Fruit fly (Drosophila melanogaster) whole organism, embryonic: ENCODE results near the gene Cdc7.

Experiments
- CG10209 ChIP-seq: fragments of 200-800 bp; sonication (Bioruptor generic); optimal IDR thresholded peaks from 3 replicates; lab custom pipeline; 2017; ENCODE audit warnings: missing biosample characterization, mild to moderate bottlenecking, missing genetic modification characterization, missing genetic modification reagents
- CG10267 ChIP-seq: fragments of 200-800 bp; sonication (Bioruptor generic); optimal IDR thresholded peaks from 2 replicates; lab custom pipeline; 2018; ENCODE audit warnings: missing biosample characterization, mild to moderate bottlenecking, missing genetic modification characterization, moderate library complexity
- CG1603 ChIP-seq: fragments of 200-800 bp; sonication (Bioruptor generic); optimal IDR thresholded peaks from 2 replicates; lab custom pipeline; 2019; ENCODE audit warnings: missing biosample characterization, mild to moderate bottlenecking, missing genetic modification characterization, moderate library complexity
- CG17385 ChIP-seq: fragments of 200-800 bp; sonication (Bioruptor generic); optimal IDR thresholded peaks from 3 replicates; lab custom pipeline; 2018; ENCODE audit warnings: missing biosample characterization, mild to moderate bottlenecking, missing genetic modification characterization
- CG18011 ChIP-seq: fragments of 200-800 bp; sonication (Bioruptor generic); optimal IDR thresholded peaks from 2 replicates; lab custom pipeline; 2017; ENCODE audit warnings: missing biosample characterization, missing genetic modification characterization, mild to moderate bottlenecking, moderate library complexity, missing genotype
- CG2199 ChIP-seq: fragments of 200-800 bp; sonication (Bioruptor generic); IDR thresholded peaks from 3 replicates; pipeline ENCODE4 v1.3.6; 2022; ENCODE audit warnings: missing biosample characterization, missing genetic modification characterization
- CG2678 ChIP-seq: fragments of 200-800 bp; sonication (Bioruptor generic); optimal IDR thresholded peaks from 3 replicates; lab custom pipeline; 2019; ENCODE audit warnings: missing biosample characterization, mild to moderate bottlenecking, missing genetic modification characterization, moderate library complexity
- CG2712 ChIP-seq: fragments of 200-800 bp; optimal IDR thresholded peaks from 3 replicates; lab custom pipeline; 2019; ENCODE audit warnings: missing biosample characterization, mild to moderate bottlenecking, missing genetic modification characterization, moderate library complexity
- CG30403 ChIP-seq: fragments of 200-800 bp; sonication (Bioruptor generic); optimal IDR thresholded peaks from 3 replicates; lab custom pipeline; 2016; ENCODE audit warnings: missing biosample characterization, missing genetic modification characterization
- CG33213 ChIP-seq: fragments of 200-800 bp; sonication (Bioruptor generic); optimal IDR thresholded peaks from 3 replicates; lab custom pipeline; 2016; ENCODE audit warnings: missing biosample characterization, missing genetic modification characterization
- CG4424 ChIP-seq: fragments of 200-800 bp; sonication (Bioruptor generic); optimal IDR thresholded peaks from 3 replicates; lab custom pipeline; 2016; ENCODE audit warnings: missing biosample characterization, missing genetic modification characterization
- CG6689 ChIP-seq: fragments of 200-800 bp; sonication (Bioruptor generic); IDR thresholded peaks from 2 replicates; pipeline ENCODE4 v1.3.6; 2022; ENCODE audit warnings: missing biosample characterization, missing genetic modification characterization
- CG7839 ChIP-seq: fragments of 200-800 bp; sonication (Bioruptor generic); optimal IDR thresholded peaks from 3 replicates; lab custom pipeline; 2018; ENCODE audit warnings: missing biosample characterization, mild to moderate bottlenecking, missing genetic modification characterization, moderate library complexity
- CG9797 ChIP-seq: fragments of 200-800 bp; sonication (Bioruptor generic); optimal IDR thresholded peaks from 3 replicates; lab custom pipeline; 2018; ENCODE audit warnings: missing biosample characterization, mild to moderate bottlenecking, missing genetic modification characterization
- Dref ChIP-seq: fragments of 200-800 bp; sonication (Bioruptor generic); IDR thresholded peaks from 2 replicates; pipeline ENCODE4 v1.3.6; 2022; ENCODE audit warnings: missing biosample characterization, missing genetic modification characterization
- Drgx ChIP-seq: fragments of 200-800 bp; sonication (Bioruptor generic); IDR thresholded peaks from 2 replicates; pipeline ENCODE4 v1.3.6; 2022; ENCODE audit warnings: missing biosample characterization, missing genetic modification characterization
- E2f2 ChIP-seq: fragments of 200-800 bp; sonication (Bioruptor generic); IDR thresholded peaks from 2 replicates; pipeline ENCODE4 v1.3.6; 2022; ENCODE audit warnings: missing biosample characterization, missing genetic modification characterization
- Kr ChIP-seq: fragments of 200-800 bp; sonication (Bioruptor generic); optimal IDR thresholded peaks from 2 replicates; lab custom pipeline; 2017; ENCODE audit warnings: missing biosample characterization, mild to moderate bottlenecking, missing genetic modification characterization
- MESR4 ChIP-seq: fragments of 200-800 bp; sonication (Bioruptor generic); optimal IDR thresholded peaks from 2 replicates; lab custom pipeline; 2018; ENCODE audit warnings: missing biosample characterization, mild to moderate bottlenecking, missing genetic modification characterization, moderate library complexity
- Med ChIP-seq: fragments of 200-800 bp; sonication (Bioruptor generic); peaks from one replicate; lab custom pipeline; 2016; ENCODE audit warnings: missing biosample characterization, missing genetic modification characterization, mild to moderate bottlenecking, inconsistent platforms, moderate library complexity
- Six4 ChIP-seq: fragments of 200-800 bp; sonication (Bioruptor generic); optimal IDR thresholded peaks from 2 replicates; lab custom pipeline; 2016; ENCODE audit warnings: missing biosample characterization, missing genetic modification characterization
- Sox100B ChIP-seq: fragments of 200-800 bp; sonication (Bioruptor generic); optimal IDR thresholded peaks from 3 replicates; lab custom pipeline; 2018; ENCODE audit warnings: missing biosample characterization, mild to moderate bottlenecking, missing genetic modification characterization
- Spps ChIP-seq: fragments of 200-800 bp; sonication (Bioruptor generic); optimal IDR thresholded peaks from 2 replicates; lab custom pipeline; 2018; ENCODE audit warnings: missing biosample characterization, mild to moderate bottlenecking, missing genetic modification characterization
- Xbp1 ChIP-seq: fragments of 200-800 bp; sonication (Bioruptor generic); optimal IDR thresholded peaks from 3 replicates; lab custom pipeline; 2016; ENCODE audit warnings: missing biosample characterization, mild to moderate bottlenecking, missing genetic modification characterization
- YL-1 ChIP-seq: fragments of 200-800 bp; sonication (Bioruptor generic); optimal IDR thresholded peaks from 3 replicates; lab custom pipeline; 2017; ENCODE audit warnings: missing biosample characterization, mild to moderate bottlenecking, missing genetic modification characterization
- bcd ChIP-seq: fragments of 200-800 bp; sonication (Bioruptor generic); optimal IDR thresholded peaks from 2 replicates; lab custom pipeline; 2017; ENCODE audit warnings: missing biosample characterization, mild to moderate bottlenecking, missing genetic modification characterization
- crp ChIP-seq, 2 experiments: fragments of 200-800 bp; sonication (Bioruptor generic); optimal IDR thresholded peaks; 2 replicates in 1 of 2; 3 replicates in 1 of 2; lab custom pipeline; 2017; ENCODE audit warnings: missing biosample characterization in 2 of 2, missing genetic modification characterization in 2 of 2, mild to moderate bottlenecking in 1 of 2, moderate library complexity in 1 of 2
- ewg ChIP-seq: fragments of 200-800 bp; sonication (Bioruptor generic); optimal IDR thresholded peaks from 3 replicates; lab custom pipeline; 2017; ENCODE audit warnings: mild to moderate bottlenecking, missing biosample characterization, missing genetic modification reagents, missing genetic modification characterization
- exex ChIP-seq: fragments of 200-800 bp; sonication (Bioruptor generic); optimal IDR thresholded peaks from 4 replicates; lab custom pipeline; 2018; ENCODE audit warnings: missing biosample characterization, mild to moderate bottlenecking, missing genetic modification characterization, moderate library complexity
- gce ChIP-seq: fragments of 200-800 bp; sonication (Bioruptor generic); IDR thresholded peaks from 3 replicates; pipeline ENCODE4 v1.3.6; 2022; ENCODE audit warnings: missing biosample characterization, missing genetic modification characterization
- hbn ChIP-seq: fragments of 200-800 bp; sonication (Bioruptor generic); IDR thresholded peaks from 2 replicates; pipeline ENCODE4 v1.3.6; 2022; ENCODE audit warnings: missing biosample characterization, missing genetic modification characterization; ENCODE audit not compliant: partially characterized antibody
- ind ChIP-seq: fragments of 200-800 bp; sonication (Bioruptor generic); optimal IDR thresholded peaks from 3 replicates; lab custom pipeline; 2016; ENCODE audit warnings: missing biosample characterization, missing genetic modification characterization
- inv ChIP-seq: fragments of 200-800 bp; sonication (Bioruptor generic); IDR thresholded peaks from 2 replicates; pipeline ENCODE4 v1.3.6; 2022; ENCODE audit warnings: missing biosample characterization, missing genetic modification characterization; ENCODE audit not compliant: partially characterized antibody
- knrl ChIP-seq: fragments of 200-800 bp; sonication (Bioruptor generic); IDR thresholded peaks from 3 replicates; pipeline ENCODE4 v1.3.6; 2022; ENCODE audit warnings: missing biosample characterization, missing genetic modification characterization; ENCODE audit not compliant: partially characterized antibody
- onecut ChIP-seq: fragments of 200-800 bp; sonication (Bioruptor generic); IDR thresholded peaks from 2 replicates; pipeline ENCODE4 v1.3.6; 2022; ENCODE audit warnings: missing biosample characterization, missing genetic modification characterization
- org-1 ChIP-seq: fragments of 200-800 bp; sonication (Bioruptor generic); optimal IDR thresholded peaks from 2 replicates; lab custom pipeline; 2017; ENCODE audit warnings: missing biosample characterization, missing genetic modification characterization
- pho ChIP-seq: fragments of 200-800 bp; sonication (Bioruptor generic); optimal IDR thresholded peaks from 2 replicates; lab custom pipeline; 2016; ENCODE audit warnings: missing biosample characterization, missing genetic modification characterization
- pita ChIP-seq: fragments of 200-800 bp; sonication (Bioruptor generic); optimal IDR thresholded peaks from 2 replicates; lab custom pipeline; 2017; ENCODE audit warnings: missing biosample characterization, mild to moderate bottlenecking, missing genetic modification characterization
- sc ChIP-seq, 3 experiments: fragments of >200 bp in 2 of 3; fragments of 200-800 bp in 1 of 3; sonication (Bioruptor generic) in 1 of 3; optimal IDR thresholded peaks; 2 replicates in 2 of 3; 3 replicates in 1 of 3; lab custom pipeline; 2017; ENCODE audit warnings: mild to moderate bottlenecking in 1 of 3, missing biosample characterization in 1 of 3, missing genetic modification characterization in 1 of 3, missing genetic modification reagents in 1 of 3
- sd ChIP-seq: fragments of 200-800 bp; sonication (Bioruptor generic); optimal IDR thresholded peaks from 3 replicates; lab custom pipeline; 2018; ENCODE audit warnings: missing biosample characterization, mild to moderate bottlenecking, missing genetic modification characterization, moderate library complexity
- sens ChIP-seq: fragments of 200-800 bp; sonication (Bioruptor generic); peaks from one replicate; lab custom pipeline; 2016; ENCODE audit warnings: missing biosample characterization, missing genetic modification characterization
- sna ChIP-seq: fragments of 200-800 bp; sonication (Bioruptor generic); IDR thresholded peaks from 2 replicates; pipeline ENCODE4 v1.3.6; 2022; ENCODE audit warnings: missing biosample characterization, missing genetic modification characterization; ENCODE audit not compliant: partially characterized antibody
- sr ChIP-seq: fragments of 200-800 bp; sonication (Bioruptor generic); IDR thresholded peaks from 3 replicates; pipeline ENCODE4 v1.3.6; 2022; ENCODE audit warnings: missing biosample characterization, missing genetic modification characterization
- wdn ChIP-seq: fragments of 200-800 bp; sonication (Bioruptor generic); IDR thresholded peaks from 2 replicates; pipeline ENCODE4 v1.3.6; 2022; ENCODE audit warnings: missing biosample characterization, missing genetic modification characterization
- zf30C ChIP-seq: fragments of 200-800 bp; sonication (Bioruptor generic); optimal IDR thresholded peaks from 3 replicates; lab custom pipeline; 2018; ENCODE audit warnings: missing biosample characterization, mild to moderate bottlenecking, missing genetic modification characterization

The Cdc7 gene

DNA sequence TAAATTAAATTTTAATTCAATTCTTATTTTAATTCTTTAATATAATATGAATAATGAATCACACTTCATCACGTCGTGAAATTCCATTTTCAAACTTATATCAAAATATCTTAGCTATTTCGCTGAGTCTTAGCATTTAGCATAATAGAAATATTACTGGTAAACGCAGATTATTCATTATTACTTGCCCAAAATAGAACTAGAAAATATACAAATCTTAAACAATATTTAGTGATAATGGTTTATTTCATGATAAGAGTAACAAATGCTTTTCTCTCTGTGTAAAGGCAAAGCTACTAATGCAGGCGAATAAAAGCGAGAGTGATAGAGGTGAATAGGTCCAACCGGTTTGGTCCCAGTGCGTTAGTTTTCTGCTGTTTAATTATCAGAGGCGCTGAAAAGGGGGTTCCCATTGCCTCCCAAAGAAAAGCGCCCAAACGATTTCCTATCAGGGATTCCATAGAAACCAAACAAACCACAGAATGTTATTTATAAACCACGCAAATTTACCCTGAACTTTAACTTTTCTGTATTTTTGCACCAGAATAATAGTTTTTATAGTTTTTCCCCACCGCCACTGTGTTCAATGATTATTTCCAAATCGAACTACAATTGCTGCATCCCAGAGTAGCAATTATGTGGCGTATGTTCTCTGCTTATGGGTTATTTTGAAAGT, 8.7 kb downstream of the Cdc7 start (continued):
- no peak for TF ChIP-seq Spps (tag; lab: Kevin White, UChicago)
- peak; percentile 59 for TF ChIP-seq Sox100B
- peak; percentile 63 for TF ChIP-seq CG2678 (tag; lab: Kevin White, UChicago)
- no peak for TF ChIP-seq Six4 (GFP tag; lab: Kevin White, UChicago)
- peak; percentile 53; the same call in 1 of the 2 replicates for TF ChIP-seq CG6689 (GFP tag; lab: Robert Waterston, UW)
- peak; percentile 18 for TF ChIP-seq CG10209 (GFP tag; lab: Kevin White, UChicago)
- TF ChIP-seq CG33213 (GFP tag; lab: Kevin White, UChicago), result no peak
- peak; percentile 21 for TF ChIP-seq bcd (GFP tag; lab: Kevin White, UChicago)
- TF ChIP-seq Kr (GFP tag; lab: Kevin White, UChicago), result no peak
- TF ChIP-seq sd (tag; lab: Kevin White, UChicago), result no peak
- no peak for TF ChIP-seq sc (optimal IDR thresholded peaks at IDR 0.05; lab: Kevin White, UChicago)
- no peak for TF ChIP-seq sc (GFP tag; optimal IDR thresholded peaks at IDR 0.05; lab: Kevin White, UChicago)
- TF ChIP-seq pita, result no peak
- TF ChIP-seq org-1, result no peak
- no peak for TF ChIP-seq exex
- peak; percentile 78 for TF ChIP-seq Drgx
- peak; percentile 40 for TF ChIP-seq CG7839 (tag; lab: Kevin White, UChicago)
- TF ChIP-seq CG1603 (tag; lab: Kevin White, UChicago), result peak; percentile 41
- no peak for TF ChIP-seq zf30C (GFP tag; lab: Kevin White, UChicago)

DNA sequence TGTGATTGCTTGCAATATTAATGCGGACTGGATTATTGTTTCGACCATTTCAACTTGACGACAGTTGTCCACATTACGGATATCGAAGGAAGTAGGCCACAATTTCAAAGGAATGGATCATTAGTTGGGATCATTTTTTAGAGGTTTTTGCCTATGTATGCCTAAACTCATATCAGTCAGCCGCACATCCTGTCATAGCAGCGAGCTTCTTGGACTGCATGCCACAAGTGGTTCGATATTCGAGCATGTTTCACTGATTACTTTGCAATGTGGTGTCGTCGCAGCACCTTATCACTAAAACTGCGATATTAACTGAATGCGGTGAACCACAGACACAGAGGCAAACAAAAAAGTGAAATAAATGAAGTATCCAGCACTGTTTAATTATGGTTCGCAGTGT, 9.6 kb downstream of the Cdc7 start:
- TF ChIP-seq CG18011 (GFP tag; lab: Kevin White, UChicago), result peak; percentile 92
- no peak for TF ChIP-seq hbn (GFP tag; lab: Robert Waterston, UW)
- no peak for TF ChIP-seq pho
- no peak for TF ChIP-seq CG2199

DNA sequence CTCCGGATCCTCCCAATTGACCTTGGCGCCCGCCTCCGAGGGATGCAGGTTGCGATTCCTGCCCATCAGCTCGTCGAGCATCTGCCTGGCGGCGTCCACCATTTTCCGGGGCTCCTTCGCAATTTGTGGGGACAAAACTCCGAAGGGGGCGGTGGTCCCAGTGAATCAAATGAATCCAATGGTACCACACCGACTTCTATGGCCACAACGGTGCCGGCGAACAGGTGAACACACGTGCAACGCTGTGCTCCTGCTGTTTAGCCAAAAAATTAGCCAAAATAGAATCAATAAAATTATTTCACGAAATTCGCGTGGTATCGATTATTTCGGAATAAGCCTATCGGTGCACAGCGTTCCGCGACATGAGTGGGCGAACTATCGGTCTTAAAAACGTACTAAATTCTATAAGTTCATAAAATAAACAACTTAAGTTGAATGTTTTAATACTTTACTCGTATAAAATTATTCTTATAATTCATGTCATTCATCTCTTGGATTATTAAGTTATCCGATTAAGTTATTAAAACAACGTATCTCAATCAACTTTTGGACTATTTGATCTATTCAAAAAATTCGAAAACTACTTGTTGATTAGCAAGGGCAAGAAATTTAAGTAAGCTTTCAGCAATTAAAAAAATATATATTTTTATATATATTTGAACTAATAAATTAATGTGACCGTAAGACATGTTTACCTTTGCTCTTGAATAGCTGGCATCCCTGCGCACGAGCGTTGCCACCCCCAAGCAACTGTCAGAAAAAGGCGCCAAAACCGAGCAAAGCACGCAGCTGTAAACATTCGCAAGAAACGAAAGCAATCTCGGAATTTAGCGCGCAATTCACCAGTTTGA, 19.5 kb downstream of the Cdc7 start, which contains the start of the genes CG3198 and Mcm6:
TSS of gene CG3198 (minus strand) at position 337 of the 851 bp plus-strand sequence.
TSS of gene Mcm6 (plus strand) at position 751 of the 851 bp plus-strand sequence.
- TF ChIP-seq gce (GFP tag; lab: Robert Waterston, UW), result no peak
- peak; percentile 34 for TF ChIP-seq YL-1 (GFP tag; lab: Kevin White, UChicago)
- peak; percentile 81 for TF ChIP-seq MESR4 (GFP tag; lab: Kevin White, UChicago)
- TF ChIP-seq CG9797, result peak; percentile 61
- TF ChIP-seq CG17385 (GFP tag; lab: Kevin White, UChicago), result peak; percentile 5
- peak; percentile 62 for TF ChIP-seq sna
- peak; percentile 42 for TF ChIP-seq sens
- TF ChIP-seq Med (GFP tag; lab: Kevin White, UChicago), result peak; percentile 57
- TF ChIP-seq sr (GFP tag; lab: Robert Waterston, UW), result peak; percentile 62; the same call in 2 of the 3 replicates
- no peak for TF ChIP-seq ind (GFP tag; lab: Kevin White, UChicago)
- peak; percentile 48 for TF ChIP-seq onecut
- peak in 1 of 2 experiments; percentile 28 for TF ChIP-seq crp (GFP tag; optimal IDR thresholded peaks at IDR 0.05; lab: Kevin White, UChicago)
- no peak for TF ChIP-seq wdn (GFP tag; lab: Robert Waterston, UW)
- TF ChIP-seq CG4424 (GFP tag; lab: Kevin White, UChicago), result no peak
- peak; percentile 3 for TF ChIP-seq Xbp1
- TF ChIP-seq inv (GFP tag; lab: Robert Waterston, UW), result peak; percentile 50; the same call in 1 of the 2 replicates
- TF ChIP-seq E2f2 (GFP tag; lab: Robert Waterston, UW), result peak; percentile 82
- no peak for TF ChIP-seq ewg (GFP tag; lab: Kevin White, UChicago)
- TF ChIP-seq Dref (GFP tag; lab: Robert Waterston, UW), result peak; percentile 68
- peak; percentile 65; the same call in 2 of the 3 replicates for TF ChIP-seq knrl (GFP tag; lab: Robert Waterston, UW)
- peak; percentile 18 for TF ChIP-seq CG2712 (tag; lab: Kevin White, UChicago)
- peak; percentile 11 for TF ChIP-seq CG30403
- peak; percentile 28 for TF ChIP-seq CG10267 (tag; lab: Kevin White, UChicago)
